Fruit fly (Drosophila melanogaster): ENCODE measurements around the gene Rcd4.

dm6 chr2L:8362955-8363285 lies 19.7 kb upstream of the Rcd4 start:
- TF ChIP-seq Sox14 (GFP tag; optimal IDR thresholded peaks at IDR 0.05) = no peak
- peak; percentile 6; the same call in 2 of the 3 replicates for TF ChIP-seq eg (GFP tag; IDR thresholded peaks at IDR 0.05)
- TF ChIP-seq Eip93F (GFP tag; optimal IDR thresholded peaks at IDR 0.05) = no peak
- no peak for TF ChIP-seq CG11294 (GFP tag; IDR thresholded peaks at IDR 0.05)
- TF ChIP-seq dac (GFP tag; optimal IDR thresholded peaks at IDR 0.05) = no peak
- no peak for TF ChIP-seq CG8119 (GFP tag; IDR thresholded peaks at IDR 0.05)
- TF ChIP-seq fd85E (GFP tag; optimal IDR thresholded peaks at IDR 0.05) = no peak
- no peak for TF ChIP-seq Gug (GFP tag; IDR thresholded peaks at IDR 0.05)
- no peak for TF ChIP-seq lz (GFP tag; optimal IDR thresholded peaks at IDR 0.05)
- no peak for TF ChIP-seq Hr38 (GFP tag; optimal IDR thresholded peaks at IDR 0.05)
- TF ChIP-seq vri (GFP tag; optimal IDR thresholded peaks at IDR 0.05) = no peak
